Worm (Caenorhabditis elegans) whole organism, mixed stage, embryonic: ENCODE measurements around the gene C50B6.9.

Experiments
- ceh-39 ChIP-seq: fragments of 150-350 bp; optimal IDR thresholded peaks from 2 replicates; lab custom pipeline; 2014; ENCODE audit warnings: missing biosample characterization, missing genetic modification characterization
- lin-32 ChIP-seq: fragments of 200-800 bp; sonication (Bioruptor generic); optimal IDR thresholded peaks from 2 replicates; lab custom pipeline; 2018; ENCODE audit warnings: mild to moderate bottlenecking, missing genetic modification characterization, missing compliant biosample characterization
- nhr-237 ChIP-seq: fragments of 150-350 bp; optimal IDR thresholded peaks from 2 replicates; lab custom pipeline; 2014; ENCODE audit warnings: missing biosample characterization, missing genetic modification characterization
- unc-62 ChIP-seq: fragments of 150-350 bp; optimal IDR thresholded peaks from 2 replicates; lab custom pipeline; 2014; ENCODE audit warnings: missing biosample characterization, missing genetic modification reagents, missing genetic modification characterization
- ztf-11 ChIP-seq: fragments of 150-350 bp; optimal IDR thresholded peaks from 2 replicates; lab custom pipeline; 2014; ENCODE audit warnings: missing biosample characterization, missing genetic modification characterization

DNA sequence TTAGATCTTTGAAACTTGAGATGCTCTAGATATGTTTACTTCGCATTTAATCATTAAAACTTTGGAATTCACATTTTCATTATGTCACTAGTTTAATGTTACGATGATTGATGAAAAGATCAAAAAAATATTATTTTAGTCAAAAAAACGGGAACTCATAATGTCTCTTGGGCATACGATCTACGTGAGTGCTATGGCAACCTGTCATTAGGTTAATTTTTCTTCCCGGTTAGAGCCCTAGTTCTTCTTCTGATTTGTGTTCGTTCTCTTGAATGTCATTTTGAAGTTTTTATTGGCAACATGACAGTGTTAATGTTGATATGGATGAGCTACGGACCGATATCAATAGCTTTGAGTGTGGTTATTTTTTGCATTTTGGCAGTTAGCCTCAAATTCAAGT, 27.2 kb downstream of the C50B6.9 start, which contains the start of gene srg-46:
- no peak for TF ChIP-seq ztf-11 (tag; lab: Kevin White, UChicago)
- no peak for TF ChIP-seq unc-62 (GFP tag; lab: Kevin White, UChicago)
- no peak for TF ChIP-seq ceh-39 (tag; lab: Kevin White, UChicago)
- no peak for TF ChIP-seq lin-32 (GFP tag; lab: Kevin White, UChicago)
- no peak for TF ChIP-seq nhr-237 (tag; lab: Kevin White, UChicago)
